Fruit fly (Drosophila melanogaster) whole organism, larva: ENCODE results near the gene CG14036.

ENCODE experiments used
- noc ChIP-seq: fragments of 200-800 bp; sonication (Bioruptor generic); optimal IDR thresholded peaks from 3 replicates; lab custom pipeline; 2019; ENCODE audit warnings: missing biosample characterization, mild to moderate bottlenecking, missing genetic modification characterization, moderate library complexity

CG14036 gene

DNA sequence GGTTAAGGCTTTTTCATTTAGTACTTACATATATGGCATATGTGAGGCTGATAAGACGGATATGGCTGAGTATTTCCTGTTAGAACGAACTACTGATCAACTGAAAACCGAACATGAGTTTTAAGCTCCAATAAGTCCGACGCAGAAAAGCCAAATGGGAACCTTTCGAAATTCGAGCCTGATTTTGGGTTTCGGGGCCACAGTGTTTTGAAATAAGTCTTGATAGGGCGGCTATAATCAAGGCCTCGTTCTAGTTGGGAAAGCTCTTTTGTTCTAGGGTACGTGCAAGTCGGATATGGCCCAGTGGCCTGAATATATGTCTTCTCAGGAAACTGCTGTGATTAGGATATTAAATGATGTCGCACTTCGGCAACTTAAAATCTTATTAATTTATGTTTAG lies 26.7 kb downstream of the CG14036 start, which contains the start of gene vkg:
TSS of gene vkg (minus strand) at position 101 of the 400 bp plus-strand sequence.
- TF ChIP-seq noc: no peak

DNA sequence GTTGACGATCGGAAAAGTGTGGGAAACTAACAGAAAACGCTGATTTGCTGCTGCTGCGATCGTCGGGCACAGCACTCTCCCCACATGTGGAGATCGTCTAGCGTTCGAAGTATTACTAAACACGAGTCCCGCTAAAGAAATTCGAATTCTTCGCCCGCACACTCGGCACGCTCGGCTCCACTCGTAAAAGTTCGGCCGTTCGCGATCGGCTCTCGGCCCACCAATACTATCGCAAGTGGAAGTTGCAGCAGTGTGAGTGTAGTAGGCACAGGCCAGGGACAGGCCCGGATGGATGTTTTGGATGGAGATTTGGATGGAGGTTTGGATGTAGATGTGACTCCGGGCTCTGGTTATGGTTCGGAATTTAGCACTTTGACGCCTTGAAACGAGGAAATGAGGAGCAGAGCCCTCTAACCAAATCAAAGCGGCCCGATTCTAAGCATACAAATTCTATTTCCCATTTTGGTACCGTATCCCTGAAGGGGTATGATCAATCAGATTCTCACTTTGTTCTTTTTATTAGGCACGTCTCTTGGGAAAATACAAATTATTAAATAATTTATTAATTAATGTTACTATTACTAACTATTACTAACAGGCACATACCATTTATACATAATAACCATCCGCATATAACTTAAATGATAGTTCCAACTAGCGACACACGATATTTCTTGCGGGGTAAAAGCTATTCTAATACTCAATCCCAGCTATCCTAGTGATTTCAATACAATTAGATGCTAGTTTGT lies 27.3 kb downstream of the CG14036 start:
- peak; percentile 52 for TF ChIP-seq noc

DNA sequence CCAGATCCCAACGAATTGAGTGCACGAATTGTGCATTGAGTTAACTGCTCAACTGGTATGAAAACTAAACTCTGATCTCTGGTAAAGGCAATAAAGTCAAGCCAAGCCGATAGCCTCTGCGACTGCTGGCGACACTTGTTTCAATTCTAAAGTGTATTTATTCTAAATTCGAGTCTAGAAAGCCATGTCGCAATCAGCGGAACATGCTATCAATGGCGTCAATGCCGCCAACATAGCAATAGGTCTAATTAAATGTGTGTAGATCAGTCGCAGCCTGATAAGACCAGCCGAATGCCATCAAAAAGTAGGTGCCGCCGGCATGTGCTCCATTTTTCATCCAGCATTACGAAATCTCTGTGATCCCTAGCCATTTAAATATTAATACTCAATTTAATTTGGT lies 29.3 kb downstream of the CG14036 start:
- peak; percentile 74 for TF ChIP-seq noc

DNA sequence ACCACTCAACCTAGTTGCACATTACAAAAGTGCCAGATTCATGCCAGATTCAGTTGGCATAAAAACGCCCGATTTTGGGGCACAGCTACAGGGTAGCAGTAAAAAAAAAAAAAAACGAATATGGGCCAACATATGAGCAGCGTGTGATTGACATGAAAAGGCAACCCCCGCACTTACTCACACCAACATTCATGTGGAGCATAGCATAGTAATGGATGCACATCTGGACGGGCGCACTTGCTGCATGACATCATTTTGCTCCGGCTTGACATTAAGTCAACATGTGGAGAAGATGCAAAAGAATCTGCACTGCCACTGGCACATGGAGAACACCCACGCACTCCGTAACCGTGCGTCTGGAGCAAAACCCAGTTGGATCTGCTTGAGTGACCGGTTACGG lies 32.2 kb downstream of the CG14036 start:
- no peak for TF ChIP-seq noc

DNA sequence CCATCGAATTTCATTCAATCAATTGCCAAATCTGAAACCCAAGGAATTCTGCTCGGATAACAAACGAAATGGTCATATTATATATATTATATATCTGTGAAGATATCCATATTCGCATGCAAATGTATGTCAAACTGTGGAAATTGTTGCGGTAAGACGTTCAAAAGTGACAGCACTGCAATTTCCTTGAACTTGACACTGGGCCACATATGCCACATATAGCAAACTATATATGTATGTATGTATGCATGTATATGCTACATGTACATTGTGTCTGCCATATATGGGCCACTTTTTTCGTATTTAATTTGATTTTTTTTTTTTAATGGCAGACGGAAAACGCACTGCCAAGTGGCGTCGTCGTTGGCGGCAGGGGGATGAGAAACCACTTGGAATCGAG lies 34.3 kb downstream of the CG14036 start:
- no peak for TF ChIP-seq noc

DNA sequence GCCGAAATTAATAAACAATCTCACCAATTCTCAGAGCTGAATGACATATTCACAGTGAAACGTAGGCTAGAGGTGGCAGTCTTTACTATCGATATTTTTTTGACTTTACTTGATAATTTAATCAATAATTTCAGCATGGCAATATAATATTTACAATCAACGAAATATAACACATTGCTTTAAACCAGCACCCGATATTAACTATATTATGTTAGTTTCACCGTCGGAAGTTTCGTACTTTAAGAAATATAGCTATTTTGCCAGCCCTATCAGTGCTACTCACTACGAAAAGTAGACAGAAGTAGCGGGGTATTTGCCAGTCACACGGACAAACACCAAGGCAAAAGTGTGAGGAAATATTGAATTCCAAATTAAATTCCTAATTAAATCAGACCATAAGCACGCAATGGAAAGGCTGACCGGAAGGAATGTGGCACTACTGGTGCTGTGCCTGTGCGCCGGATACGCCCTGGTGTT lies 44.0 kb downstream of the CG14036 start, which contains the start of the genes CG31917, Tfb5 and SelT:
TSS of gene CG31917 (minus strand) at position 51 of the 477 bp plus-strand sequence.
TSS of gene Tfb5 (minus strand) at position 51 of the 477 bp plus-strand sequence.
TSS of gene SelT (plus strand) at position 139 of the 477 bp plus-strand sequence.
- TF ChIP-seq noc: peak; percentile 78

DNA sequence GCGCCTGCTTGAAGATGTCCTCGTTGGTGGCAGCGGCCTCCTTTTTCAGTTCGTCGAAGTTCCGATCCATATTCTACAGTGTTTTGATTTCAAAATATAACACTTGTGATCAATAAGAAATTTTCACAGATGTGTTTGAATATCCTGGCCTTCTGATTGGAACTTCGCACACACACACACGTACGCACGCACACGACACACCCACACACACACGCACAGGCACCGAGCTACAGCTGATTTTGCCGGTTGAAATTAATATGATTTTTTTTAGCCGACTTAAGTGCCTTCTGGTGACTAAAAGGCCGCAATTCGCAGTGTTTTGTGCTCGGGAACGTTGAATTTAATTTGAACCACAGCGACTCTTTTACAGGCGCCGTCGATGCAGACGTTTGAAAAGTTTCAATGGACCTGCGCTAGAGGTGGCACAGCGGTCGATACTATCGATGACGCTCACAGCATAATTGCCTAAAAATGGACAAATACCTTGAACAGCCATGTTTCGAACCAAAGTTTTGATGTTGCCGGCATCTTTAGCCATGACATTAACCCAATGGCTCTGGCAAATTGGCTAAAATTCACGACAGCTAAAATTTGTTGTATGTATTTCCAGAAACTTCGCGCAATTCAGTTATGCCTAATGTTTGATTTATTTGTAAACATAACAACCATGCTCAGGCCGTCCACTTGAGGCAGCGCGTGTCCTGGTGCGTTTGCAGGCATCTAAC lies 45.3 kb downstream of the CG14036 start, which contains the start of gene Rtnl1:
TSS of gene Rtnl1 (minus strand) at position 415 of the 725 bp plus-strand sequence.
- TF ChIP-seq noc: peak; percentile 42

DNA sequence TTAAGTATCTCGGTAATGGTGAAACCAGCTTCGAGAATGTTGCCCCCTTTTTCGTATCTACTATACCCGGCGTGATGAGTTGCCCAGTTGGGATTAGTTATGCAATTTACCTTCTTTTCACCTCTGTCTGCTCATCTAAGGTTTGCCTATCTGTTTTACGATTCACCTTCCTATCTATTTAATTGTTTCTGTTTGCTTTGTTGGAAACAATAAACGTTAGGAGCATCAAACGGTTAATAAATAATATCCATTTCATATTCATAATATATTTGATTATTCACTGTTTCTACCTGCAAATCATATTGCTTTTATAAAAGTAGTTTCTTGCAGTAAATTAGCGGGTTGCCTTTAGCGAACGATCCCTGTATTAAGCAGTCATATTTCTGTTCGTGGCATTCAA lies 47.6 kb downstream of the CG14036 start:
- TF ChIP-seq noc: peak; percentile 81

DNA sequence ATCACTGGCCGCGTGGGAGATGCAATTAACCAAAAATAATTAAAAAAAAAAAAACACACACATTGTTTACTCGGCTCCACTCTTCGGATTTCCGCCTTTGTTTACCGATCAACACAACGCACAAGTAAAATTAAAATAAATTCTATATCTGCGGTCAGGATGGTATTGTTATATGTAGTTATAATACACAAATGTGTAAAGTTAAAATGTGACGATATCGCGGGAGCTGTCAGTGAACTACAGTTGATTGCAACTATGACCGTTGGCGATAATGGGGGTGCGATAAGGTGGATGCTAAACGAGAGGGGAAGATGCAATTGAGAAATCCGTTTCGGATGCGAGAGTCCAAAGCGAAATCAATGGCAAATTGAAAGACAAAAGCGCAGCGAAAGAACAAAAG lies 48.5 kb downstream of the CG14036 start:
- TF ChIP-seq noc: no peak

DNA sequence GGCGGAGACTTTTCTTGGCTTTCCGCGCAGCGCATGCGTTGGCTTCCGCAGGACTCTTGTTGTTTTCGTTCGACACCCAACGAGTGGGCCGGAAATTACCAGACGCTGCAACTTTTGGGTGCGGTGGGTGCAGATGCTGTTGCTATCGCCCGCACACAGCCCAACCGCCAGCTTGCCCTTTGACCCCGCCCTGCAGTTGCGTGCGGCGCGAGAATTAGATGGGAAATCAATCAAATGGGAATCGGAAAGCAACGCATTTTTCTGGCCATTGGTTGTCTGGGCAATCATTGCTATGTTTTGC lies 49.4 kb downstream of the CG14036 start:
- TF ChIP-seq noc: no peak

DNA sequence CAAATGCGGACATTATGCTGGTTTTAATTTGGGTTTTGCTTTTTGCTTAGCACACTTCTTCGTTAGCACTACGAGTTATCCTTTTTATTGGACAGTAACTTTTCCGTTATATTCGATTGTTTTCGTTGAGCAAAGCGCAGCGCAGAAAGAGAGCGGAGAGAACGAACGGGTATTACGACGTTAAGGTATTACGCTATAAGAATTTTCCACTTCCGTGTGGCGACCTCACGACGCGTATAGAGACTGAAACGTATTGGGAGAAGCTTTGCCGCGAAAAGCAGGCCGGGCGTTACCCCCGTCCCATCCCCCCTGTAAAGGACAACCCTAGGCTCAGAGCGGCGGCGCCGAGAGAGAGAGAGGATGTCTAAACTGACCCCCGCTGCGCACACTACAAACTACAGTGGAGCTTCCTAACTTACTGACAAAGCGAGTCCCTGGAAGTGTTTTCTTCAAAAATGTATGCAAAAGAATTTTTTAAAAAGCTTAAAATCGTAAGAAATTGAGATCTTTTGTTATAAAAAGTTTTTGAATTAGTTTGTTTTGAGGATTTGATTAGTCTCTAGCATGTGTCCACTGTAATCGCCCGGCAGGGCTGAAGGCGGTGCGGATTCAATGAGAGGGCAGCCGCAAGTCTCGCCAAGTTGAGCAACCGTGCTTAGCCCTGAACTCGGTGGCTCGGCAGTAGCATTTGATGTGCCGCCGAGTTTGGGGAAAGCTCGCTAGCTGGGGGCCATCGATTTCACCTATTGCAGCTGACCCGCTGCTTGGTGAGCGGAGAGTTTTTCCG lies 49.9 kb downstream of the CG14036 start:
- TF ChIP-seq noc: peak; percentile 87
